Worm (Caenorhabditis elegans) whole organism, L2 larva: ENCODE measurements around the gene set-15.

ENCODE experiments used
- F13H6.1 ChIP-seq: sonication (generic microtip); optimal IDR thresholded peaks from 2 replicates; lab custom pipeline; 2016; ENCODE audit warnings: missing genetic modification characterization, missing compliant biosample characterization
- aly-2 ChIP-seq: fragments of 150-350 bp; optimal IDR thresholded peaks from 2 replicates; lab custom pipeline; 2014; ENCODE audit warnings: missing biosample characterization, missing genetic modification characterization
- ama-1 ChIP-seq: fragments of 150-350 bp; optimal IDR thresholded peaks from 2 replicates; lab custom pipeline; 2018; ENCODE audit warnings: inconsistent platforms
- ceh-82 ChIP-seq: fragments of 150-350 bp; optimal IDR thresholded peaks from 2 replicates; lab custom pipeline; 2014; ENCODE audit warnings: missing biosample characterization, missing genetic modification characterization
- dmd-4 ChIP-seq: sonication (generic microtip); optimal IDR thresholded peaks from 2 replicates; lab custom pipeline; 2017; ENCODE audit warnings: missing biosample characterization, missing genetic modification characterization
- elt-3 ChIP-seq: sonication (generic microtip); optimal IDR thresholded peaks from 2 replicates; lab custom pipeline; 2017; ENCODE audit warnings: missing biosample characterization, missing genetic modification characterization
- fos-1 ChIP-seq: fragments of 150-350 bp; optimal IDR thresholded peaks from 2 replicates; lab custom pipeline; 2014; ENCODE audit warnings: missing biosample characterization, missing genetic modification characterization
- lin-11 ChIP-seq: fragments of 150-350 bp; sonication (generic microtip); optimal IDR thresholded peaks from 2 replicates; lab custom pipeline; 2014; ENCODE audit warnings: missing biosample characterization, missing genetic modification characterization, inconsistent platforms, mixed read lengths
- lsy-2 ChIP-seq, 2 experiments: fragments of 150-350 bp in 1 of 2; sonication (generic microtip) in 1 of 2; optimal IDR thresholded peaks; 2 replicates each; lab custom pipeline; 2014 to 2017; ENCODE audit warnings: missing biosample characterization in 2 of 2, missing genetic modification characterization in 2 of 2
- nhr-11 ChIP-seq: fragments of 150-350 bp; optimal IDR thresholded peaks from 2 replicates; lab custom pipeline; 2014; ENCODE audit warnings: missing biosample characterization, missing genetic modification characterization
- nhr-77 ChIP-seq: fragments of 150-350 bp; optimal IDR thresholded peaks from 2 replicates; lab custom pipeline; 2014; ENCODE audit warnings: missing biosample characterization, missing genetic modification characterization
- unc-62 ChIP-seq: fragments of 150-350 bp; optimal IDR thresholded peaks from 2 replicates; lab custom pipeline; 2014; ENCODE audit warnings: missing biosample characterization, missing genetic modification reagents, missing genetic modification characterization
- zag-1 ChIP-seq: fragments of 150-350 bp; optimal IDR thresholded peaks from 2 replicates; lab custom pipeline; 2014; ENCODE audit warnings: missing biosample characterization, missing genetic modification characterization
- ztf-11 ChIP-seq: sonication (generic microtip); optimal IDR thresholded peaks from 2 replicates; lab custom pipeline; 2017; ENCODE audit warnings: missing biosample characterization, missing genetic modification characterization

DNA sequence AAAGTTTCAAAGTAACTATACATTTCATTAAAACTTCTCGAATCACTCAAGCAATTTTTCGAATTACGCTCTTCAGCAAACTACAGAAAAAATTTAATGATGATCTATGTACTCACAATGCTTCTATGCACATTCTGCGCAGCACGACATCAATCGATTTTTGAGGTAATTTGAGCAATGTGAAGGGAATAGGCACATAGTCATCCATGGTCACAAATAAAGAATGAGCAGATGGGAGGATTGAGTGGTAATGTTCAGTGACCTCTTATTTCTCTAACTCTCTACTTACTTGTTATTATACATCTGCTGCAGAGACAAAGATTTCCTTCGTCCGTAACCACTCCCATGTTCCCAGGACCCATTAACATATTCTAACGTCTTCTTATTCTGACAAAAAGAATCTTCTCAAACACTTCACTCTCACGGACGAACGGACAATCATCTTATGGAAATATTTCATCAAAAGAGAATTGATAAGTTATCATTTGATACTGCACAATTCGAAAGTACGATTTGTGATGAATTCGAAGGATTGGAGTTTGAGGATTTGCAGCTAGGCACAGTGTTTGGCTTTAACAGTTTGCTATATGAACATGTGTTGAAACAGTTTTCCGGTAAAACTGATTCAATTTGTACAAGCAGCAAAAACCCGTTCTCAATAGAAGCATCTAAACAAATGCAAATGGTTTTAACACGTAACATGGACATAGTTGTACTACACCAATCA, 23.9 kb downstream of the set-15 start, which contains the start of the genes fbxb-77 and Y17G9B.11:
- TF ChIP-seq ama-1 (no peak), aly-2 (tag; lab: Kevin White, UChicago) (no peak), nhr-11 (tag; lab: Kevin White, UChicago) (no peak), lsy-2 (tag; optimal IDR thresholded peaks at IDR 0.05; lab: Kevin White, UChicago) (no peak), ztf-11 (tag; lab: Kevin White, UChicago) (no peak), lin-11 (tag; lab: Kevin White, UChicago) (no peak), unc-62 (no peak), ceh-82 (tag; lab: Kevin White, UChicago) (no peak), zag-1 (tag; lab: Kevin White, UChicago) (no peak), F13H6.1 (no peak), elt-3 (no peak), nhr-77 (tag; lab: Kevin White, UChicago) (no peak), dmd-4 (no peak), fos-1 (tag; lab: Kevin White, UChicago) (no peak)
